Worm (Caenorhabditis elegans) whole organism, L4 larva: ENCODE data around the gene cyp-23A1.
A peak's percentile ranks its signal among the peaks of the same experiment; 100 is the strongest.

Experiments
- F26F4.8 ChIP-seq: fragments of 200-800 bp; sonication (Bioruptor generic); conservative IDR thresholded peaks from 2 replicates; pipeline ENCODE4 v1.3.6; 2022; ENCODE audit warnings: missing genetic modification characterization, missing compliant biosample characterization
- Y105C5A.15 ChIP-seq: fragments of 200-800 bp; sonication (Bioruptor generic); IDR thresholded peaks from 2 replicates; pipeline ENCODE4 v1.3.6; 2022; ENCODE audit warnings: missing genetic modification characterization, missing compliant biosample characterization
- ZK546.5 ChIP-seq, 2 experiments: sonication (generic microtip); optimal IDR thresholded peaks; 2 replicates each; lab custom pipeline; 2017; ENCODE audit warnings: missing biosample characterization in 2 of 2, missing genetic modification characterization in 2 of 2
- ama-1 ChIP-seq: fragments of 150-350 bp; optimal IDR thresholded peaks from 2 replicates; lab custom pipeline; 2014; ENCODE audit warnings: inconsistent platforms, mixed read lengths
- ceh-62 ChIP-seq: sonication (generic microtip); optimal IDR thresholded peaks from 2 replicates; lab custom pipeline; 2017; ENCODE audit warnings: missing biosample characterization, missing genetic modification characterization
- daf-16 ChIP-seq, 3 experiments: sonication (generic microtip); optimal IDR thresholded peaks; 2 replicates each; lab custom pipeline; 2016 to 2017; ENCODE audit warnings: missing genetic modification characterization in 3 of 3, missing genetic modification reagents in 3 of 3, mild to moderate bottlenecking in 2 of 3, missing compliant biosample characterization in 2 of 3, missing biosample characterization in 1 of 3, moderate library complexity in 1 of 3
- daf-19 ChIP-seq: fragments of 200-800 bp; sonication (Bioruptor generic); conservative IDR thresholded peaks from 2 replicates; pipeline ENCODE4 v1.3.6; 2022; ENCODE audit warnings: missing genetic modification characterization, missing compliant biosample characterization
- egl-27 ChIP-seq: sonication (generic microtip); optimal IDR thresholded peaks from 3 replicates; lab custom pipeline; 2017; ENCODE audit warnings: missing biosample characterization, missing genetic modification reagents, missing genetic modification characterization
- pha-4 ChIP-seq, 2 experiments: fragments of 150-350 bp in 1 of 2; fragments of 200-800 bp in 1 of 2; sonication (Bioruptor generic) in 1 of 2; IDR thresholded peaks in 1 of 2; optimal IDR thresholded peaks in 1 of 2; 2 replicates each; pipeline versions ENCODE4 v1.3.6 to Lab custom; 2014 to 2022; ENCODE audit warnings: missing genetic modification characterization in 2 of 2, missing genetic modification reagents in 2 of 2, missing biosample characterization in 1 of 2, missing compliant biosample characterization in 1 of 2
- sdz-12 ChIP-seq: fragments of 200-800 bp; sonication (Bioruptor generic); optimal IDR thresholded peaks from 2 replicates; lab custom pipeline; 2018; ENCODE audit warnings: mild to moderate bottlenecking, missing genetic modification characterization, missing compliant biosample characterization
- unc-39 ChIP-seq: sonication (generic microtip); optimal IDR thresholded peaks from 2 replicates; lab custom pipeline; 2017; ENCODE audit warnings: missing biosample characterization, missing genetic modification characterization
- zag-1 ChIP-seq: fragments of 150-350 bp; optimal IDR thresholded peaks from 2 replicates; lab custom pipeline; 2014; ENCODE audit warnings: missing biosample characterization, missing genetic modification characterization
- ztf-11 ChIP-seq: fragments of 150-350 bp; optimal IDR thresholded peaks from 2 replicates; lab custom pipeline; 2014; ENCODE audit warnings: missing biosample characterization, missing genetic modification characterization

DNA sequence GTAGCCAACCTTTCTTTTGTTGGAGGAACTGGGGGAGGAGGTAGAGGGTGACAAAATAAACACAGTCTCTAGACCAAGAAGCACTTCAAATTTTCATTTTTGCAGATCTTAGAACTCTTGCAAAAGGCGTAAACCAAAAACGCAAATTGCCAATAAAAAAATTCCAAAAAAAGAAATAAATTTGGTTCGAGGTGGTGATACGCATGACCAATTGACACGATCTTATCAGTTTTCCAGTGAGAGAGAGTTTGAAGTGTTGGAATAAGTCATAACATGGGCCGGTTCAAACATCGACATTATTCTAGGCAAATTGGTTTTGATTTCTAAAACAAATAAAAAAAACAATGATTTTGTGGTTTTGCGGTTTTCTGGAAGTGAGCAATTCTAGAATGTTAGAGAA lies 16.2 kb upstream of the cyp-23A1 start:
- TF ChIP-seq F26F4.8 (GFP tag; lab: Robert Waterston, UW) (no peak), daf-16 (GFP tag; optimal IDR thresholded peaks at IDR 0.05; lab: Kevin White, UChicago) (no peak), daf-16 (tag; optimal IDR thresholded peaks at IDR 0.05; lab: Kevin White, UChicago) (peak; percentile 27), sdz-12 (GFP tag; lab: Kevin White, UChicago) (no peak), zag-1 (tag; lab: Kevin White, UChicago) (no peak), pha-4 (GFP tag; IDR thresholded peaks at IDR 0.05; lab: Robert Waterston, UW) (no peak), pha-4 (tag; optimal IDR thresholded peaks at IDR 0.05; lab: Kevin White, UChicago) (no peak), ZK546.5 (tag; optimal IDR thresholded peaks at IDR 0.05; lab: Kevin White, UChicago) (no peak), ama-1 (no peak), egl-27 (tag; lab: Kevin White, UChicago) (no peak), ceh-62 (no peak), daf-19 (GFP tag; lab: Robert Waterston, UW) (no peak), Y105C5A.15 (no peak), unc-39 (tag; lab: Kevin White, UChicago) (no peak), ztf-11 (tag; lab: Kevin White, UChicago) (no peak)
